Fruit fly (Drosophila melanogaster) whole organism, pupa: ENCODE data around the gene soti.
A peak's percentile ranks its signal among the peaks of the same experiment; 100 is the strongest.

Source experiments
- CG10348 ChIP-seq: fragments of 200-800 bp; sonication (Bioruptor generic); IDR thresholded peaks from 2 replicates; pipeline ENCODE4 v1.3.6; 2022; ENCODE audit warnings: missing biosample characterization, missing genetic modification characterization
- CG12605 ChIP-seq: fragments of 200-800 bp; sonication (Bioruptor generic); IDR thresholded peaks from 2 replicates; pipeline ENCODE4 v1.3.6; 2022; ENCODE audit warnings: missing biosample characterization, missing genetic modification characterization
- CG13204 ChIP-seq: fragments of 200-800 bp; sonication (Bioruptor generic); optimal IDR thresholded peaks from 2 replicates; lab custom pipeline; 2018; ENCODE audit warnings: missing biosample characterization, mild to moderate bottlenecking, missing genetic modification characterization, moderate library complexity
- CG14655 ChIP-seq: fragments of 200-800 bp; sonication (Bioruptor generic); optimal IDR thresholded peaks from 3 replicates; lab custom pipeline; 2017; ENCODE audit warnings: mild to moderate bottlenecking, missing biosample characterization, missing genetic modification reagents, missing genetic modification characterization
- CG15710 ChIP-seq: fragments of 200-800 bp; sonication (Bioruptor generic); optimal IDR thresholded peaks from 2 replicates; lab custom pipeline; 2018; ENCODE audit warnings: missing biosample characterization, mild to moderate bottlenecking, missing genetic modification characterization, moderate library complexity
- CG17806 ChIP-seq: fragments of 200-800 bp; sonication (Bioruptor generic); optimal IDR thresholded peaks from 2 replicates; lab custom pipeline; 2018; ENCODE audit warnings: missing biosample characterization, mild to moderate bottlenecking, missing genetic modification characterization, moderate library complexity
- CG32121 ChIP-seq: fragments of 200-800 bp; sonication (Bioruptor generic); IDR thresholded peaks from 2 replicates; pipeline ENCODE4 v1.3.6; 2022; ENCODE audit warnings: missing biosample characterization, missing genetic modification characterization
- CG34367 ChIP-seq: fragments of 200-800 bp; sonication (Bioruptor generic); optimal IDR thresholded peaks from 2 replicates; lab custom pipeline; 2018; ENCODE audit warnings: missing biosample characterization, mild to moderate bottlenecking, missing genetic modification characterization
- CG4496 ChIP-seq: fragments of 200-800 bp; sonication (Bioruptor generic); IDR thresholded peaks from 3 replicates; pipeline ENCODE4 v1.3.6; 2022; ENCODE audit warnings: missing biosample characterization, missing genetic modification characterization
- CG8159 ChIP-seq: fragments of 200-800 bp; sonication (Bioruptor generic); optimal IDR thresholded peaks from 3 replicates; lab custom pipeline; 2018; ENCODE audit warnings: missing biosample characterization, mild to moderate bottlenecking, missing genetic modification characterization, moderate library complexity
- CG8301 ChIP-seq: fragments of 200-800 bp; sonication (Bioruptor generic); optimal IDR thresholded peaks from 2 replicates; lab custom pipeline; 2018; ENCODE audit warnings: missing biosample characterization, mild to moderate bottlenecking, missing genetic modification characterization
- CG9948 ChIP-seq: fragments of 200-800 bp; sonication (Bioruptor generic); optimal IDR thresholded peaks from 2 replicates; lab custom pipeline; 2018; ENCODE audit warnings: missing biosample characterization, mild to moderate bottlenecking, missing genetic modification characterization, moderate library complexity
- D1 ChIP-seq: fragments of 200-800 bp; sonication (Bioruptor generic); optimal IDR thresholded peaks from 2 replicates; lab custom pipeline; 2018; ENCODE audit warnings: missing biosample characterization, mild to moderate bottlenecking, missing genetic modification characterization, moderate library complexity
- EcR ChIP-seq: fragments of 200-800 bp; sonication (Bioruptor generic); optimal IDR thresholded peaks from 3 replicates; lab custom pipeline; 2019; ENCODE audit warnings: missing biosample characterization, missing genetic modification characterization, mild to moderate bottlenecking, moderate library complexity, missing genetic modification reagents
- Ets98B ChIP-seq: fragments of 200-800 bp; sonication (Bioruptor generic); IDR thresholded peaks from 2 replicates; pipeline ENCODE4 v1.3.6; 2022; ENCODE audit warnings: missing biosample characterization, missing genetic modification characterization
- Pif1A ChIP-seq: fragments of 200-800 bp; sonication (Bioruptor generic); optimal IDR thresholded peaks from 3 replicates; lab custom pipeline; 2016; ENCODE audit warnings: missing biosample characterization, missing genetic modification characterization
- Pif1B ChIP-seq: fragments of 200-800 bp; sonication (Bioruptor generic); optimal IDR thresholded peaks from 3 replicates; lab custom pipeline; 2016; ENCODE audit warnings: missing biosample characterization, missing genetic modification characterization
- Snoo ChIP-seq: fragments of 200-800 bp; sonication (Bioruptor generic); optimal IDR thresholded peaks from 3 replicates; lab custom pipeline; 2017; ENCODE audit warnings: missing biosample characterization, mild to moderate bottlenecking, missing genetic modification characterization, inconsistent platforms
- fd96Ca ChIP-seq: fragments of 200-800 bp; sonication (Bioruptor generic); IDR thresholded peaks from 3 replicates; pipeline ENCODE4 v1.3.6; 2022; ENCODE audit warnings: missing biosample characterization, missing genetic modification characterization
- gl ChIP-seq: fragments of 200-800 bp; sonication (Bioruptor generic); optimal IDR thresholded peaks from 2 replicates; lab custom pipeline; 2018; ENCODE audit warnings: missing biosample characterization, mild to moderate bottlenecking, missing genetic modification characterization
- rn ChIP-seq: fragments of 200-800 bp; sonication (Bioruptor generic); IDR thresholded peaks from 2 replicates; pipeline ENCODE4 v1.3.6; 2022; ENCODE audit warnings: missing biosample characterization, missing genetic modification characterization

Gene soti

DNA sequence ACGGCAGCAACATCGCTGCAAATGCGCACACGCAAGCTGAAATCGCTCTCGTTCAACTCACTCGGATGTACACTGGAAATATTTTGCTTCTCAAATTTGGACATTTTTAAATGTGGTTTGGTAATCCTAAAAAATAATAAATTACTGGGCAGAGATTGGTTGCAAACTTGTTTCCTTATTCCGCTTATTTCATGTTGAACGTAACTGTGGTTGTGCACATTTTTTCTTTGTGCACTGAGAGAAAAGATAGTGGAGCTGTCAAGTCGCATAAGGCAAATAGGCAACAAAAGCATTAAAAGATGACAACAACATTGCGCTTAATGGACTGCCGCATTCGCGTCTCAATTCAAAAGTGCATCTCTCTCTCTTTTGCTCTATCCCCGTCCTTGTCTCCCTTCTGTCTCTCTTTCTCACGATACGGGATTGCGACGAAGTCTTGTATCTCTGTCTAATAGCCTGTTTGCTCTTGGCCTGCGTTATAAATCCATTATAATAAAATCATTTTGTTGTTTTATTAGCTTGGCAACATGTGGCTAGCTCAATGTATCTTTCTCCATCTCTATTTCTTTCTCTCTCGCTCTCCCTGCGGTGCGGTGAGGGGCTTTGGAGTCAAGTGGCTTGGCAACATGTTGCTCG is 8.2 kb downstream of the soti start:
- TF ChIP-seq CG32121 (GFP tag; lab: Robert Waterston, UW) (peak; percentile 93), CG9948 (tag; lab: Kevin White, UChicago) (peak; percentile 99), CG10348 (GFP tag; lab: Robert Waterston, UW) (peak; percentile 96), CG8301 (tag; lab: Kevin White, UChicago) (peak; percentile 98), Snoo (tag; lab: Kevin White, UChicago) (peak; percentile 89), rn (GFP tag; lab: Robert Waterston, UW) (peak; percentile 87), CG13204 (GFP tag; lab: Kevin White, UChicago) (peak; percentile 88), D1 (tag; lab: Kevin White, UChicago) (peak; percentile 94), CG12605 (GFP tag; lab: Robert Waterston, UW) (peak; percentile 84), gl (tag; lab: Kevin White, UChicago) (peak; percentile 91), Ets98B (peak; percentile 96), Pif1A (GFP tag; lab: Kevin White, UChicago) (peak; percentile 97), fd96Ca (GFP tag; lab: Robert Waterston, UW) (peak; percentile 98), EcR (GFP tag; lab: Kevin White, UChicago) (peak; percentile 19), CG4496 (GFP tag; lab: Robert Waterston, UW) (peak; percentile 98), CG14655 (peak; percentile 99), CG15710 (tag; lab: Kevin White, UChicago) (peak; percentile 97), CG34367 (tag; lab: Kevin White, UChicago) (peak; percentile 98), CG8159 (tag; lab: Kevin White, UChicago) (peak; percentile 95), CG17806 (tag; lab: Kevin White, UChicago) (peak; percentile 97), Pif1B (GFP tag; lab: Kevin White, UChicago) (peak; percentile 95)

DNA sequence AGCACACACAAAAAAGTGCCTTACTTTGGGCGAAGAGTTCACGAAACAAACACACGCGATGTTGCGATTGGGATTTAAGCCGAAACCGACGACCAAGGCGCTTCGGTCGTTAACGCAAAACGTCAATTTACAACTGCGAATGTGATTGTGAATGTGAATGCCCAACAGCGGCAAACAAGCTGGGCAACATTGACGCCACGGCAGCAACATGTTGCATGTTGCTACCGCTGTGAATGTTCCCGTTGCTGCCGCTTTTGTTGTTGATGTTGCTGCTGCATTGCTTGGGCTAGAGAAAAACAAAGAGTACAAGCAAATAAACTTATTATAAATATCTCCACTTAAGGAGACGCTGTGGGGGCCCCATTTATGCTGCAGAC is 8.7 kb downstream of the soti start, which contains the start of gene NK7.1:
NK7.1 (minus strand) TSS at position 137 of the 377 bp plus-strand sequence.
- TF ChIP-seq CG17806 (tag; lab: Kevin White, UChicago) (no peak), CG8301 (tag; lab: Kevin White, UChicago) (no peak), CG32121 (GFP tag; lab: Robert Waterston, UW) (no peak), CG8159 (tag; lab: Kevin White, UChicago) (no peak), EcR (GFP tag; lab: Kevin White, UChicago) (no peak), CG9948 (tag; lab: Kevin White, UChicago) (no peak), CG15710 (tag; lab: Kevin White, UChicago) (no peak), CG4496 (GFP tag; lab: Robert Waterston, UW) (no peak), rn (GFP tag; lab: Robert Waterston, UW) (no peak), CG13204 (GFP tag; lab: Kevin White, UChicago) (no peak), CG34367 (tag; lab: Kevin White, UChicago) (no peak)

dm6 chr3R:14371133-14371676 is 10.3 kb downstream of the soti start:
- TF ChIP-seq CG32121 (GFP tag; lab: Robert Waterston, UW) (no peak), CG12605 (GFP tag; lab: Robert Waterston, UW) (no peak), CG17806 (tag; lab: Kevin White, UChicago) (no peak), gl (tag; lab: Kevin White, UChicago) (no peak), Pif1A (GFP tag; lab: Kevin White, UChicago) (no peak), CG4496 (GFP tag; lab: Robert Waterston, UW) (no peak), CG10348 (GFP tag; lab: Robert Waterston, UW) (no peak), CG15710 (tag; lab: Kevin White, UChicago) (no peak)
- TF ChIP-seq, all 21 proteins: peak for 0

DNA sequence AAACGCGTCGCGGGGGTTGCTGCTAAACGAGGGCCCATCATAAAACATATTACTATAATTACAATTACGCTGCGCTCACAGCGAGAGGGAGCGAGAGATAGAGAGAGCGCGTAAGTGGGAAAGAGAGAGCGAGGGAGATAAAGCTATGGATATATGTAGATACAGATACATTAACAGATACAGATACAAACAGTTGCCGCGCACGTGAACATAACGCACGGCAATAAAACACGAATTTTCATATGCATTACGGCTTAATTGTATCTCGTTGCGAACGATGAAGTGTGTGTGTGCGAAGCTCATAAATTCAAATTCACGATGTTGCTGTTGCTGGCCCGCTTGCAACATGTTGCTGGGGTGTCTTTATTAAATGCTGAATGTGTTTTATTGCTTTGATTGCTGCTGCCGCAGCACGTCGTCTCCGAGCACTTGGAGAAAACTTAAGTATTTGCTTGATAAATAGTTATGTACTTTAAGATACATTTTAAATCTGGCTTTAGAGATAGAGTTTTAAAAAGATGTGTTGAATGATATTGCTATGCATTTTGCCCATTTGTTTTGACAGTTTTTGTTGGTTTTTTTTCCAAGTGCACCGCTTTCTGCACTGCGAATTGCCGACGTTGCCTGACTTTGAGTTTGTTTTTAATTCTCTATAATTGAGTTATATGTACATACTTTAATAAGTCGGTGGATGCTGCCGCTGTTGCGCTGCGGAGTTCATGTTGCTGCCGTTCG is 11.1 kb downstream of the soti start:
- TF ChIP-seq CG34367 (tag; lab: Kevin White, UChicago): peak; percentile 96
- TF ChIP-seq fd96Ca (GFP tag; lab: Robert Waterston, UW): peak; percentile 99
- TF ChIP-seq Pif1A (GFP tag; lab: Kevin White, UChicago): peak; percentile 96
- TF ChIP-seq EcR (GFP tag; lab: Kevin White, UChicago): no peak
- TF ChIP-seq CG8301 (tag; lab: Kevin White, UChicago): peak; percentile 96
- peak; percentile 96 for TF ChIP-seq CG8159 (tag; lab: Kevin White, UChicago)
- peak; percentile 91 for TF ChIP-seq Pif1B (GFP tag; lab: Kevin White, UChicago)
- peak; percentile 97 for TF ChIP-seq CG17806 (tag; lab: Kevin White, UChicago)
- peak; percentile 97 for TF ChIP-seq CG14655
- TF ChIP-seq CG32121 (GFP tag; lab: Robert Waterston, UW): peak; percentile 99
- TF ChIP-seq D1 (tag; lab: Kevin White, UChicago): peak; percentile 92
- peak; percentile 93 for TF ChIP-seq Snoo (tag; lab: Kevin White, UChicago)
- TF ChIP-seq Ets98B: peak; percentile 98
- TF ChIP-seq CG9948 (tag; lab: Kevin White, UChicago): peak; percentile 96
- TF ChIP-seq CG12605 (GFP tag; lab: Robert Waterston, UW): peak; percentile 97
- TF ChIP-seq CG4496 (GFP tag; lab: Robert Waterston, UW): peak; percentile 99
- TF ChIP-seq CG13204 (GFP tag; lab: Kevin White, UChicago): peak; percentile 84
- TF ChIP-seq CG15710 (tag; lab: Kevin White, UChicago): peak; percentile 96
- peak; percentile 92 for TF ChIP-seq gl (tag; lab: Kevin White, UChicago)
- peak; percentile 89 for TF ChIP-seq CG10348 (GFP tag; lab: Robert Waterston, UW)
- TF ChIP-seq rn (GFP tag; lab: Robert Waterston, UW): peak; percentile 97
